Worm (Caenorhabditis elegans) whole organism, L4/young adult: ENCODE results near the gene Y57G11C.42.

ENCODE experiments used
- W03F9.2 ChIP-seq: fragments of 150-350 bp; optimal IDR thresholded peaks from 2 replicates; lab custom pipeline; 2014; ENCODE audit warnings: missing biosample characterization, missing genetic modification characterization
- him-1 ChIP-seq: sonication (generic microtip); optimal IDR thresholded peaks from 2 replicates; lab custom pipeline; 2016; ENCODE audit warnings: missing genotype, missing genetic modification reagents, missing genetic modification characterization, missing compliant biosample characterization

- TF ChIP-seq W03F9.2 (tag; lab: Kevin White, UChicago) (no peak), him-1 (no peak)
Observed at ce11 chrIV:14765336-14765735, 37.0 kb downstream of the Y57G11C.42 start, which contains the start of gene Y57G11C.5.
